Worm (Caenorhabditis elegans): ENCODE measurements around the gene C01G10.17.

DNA sequence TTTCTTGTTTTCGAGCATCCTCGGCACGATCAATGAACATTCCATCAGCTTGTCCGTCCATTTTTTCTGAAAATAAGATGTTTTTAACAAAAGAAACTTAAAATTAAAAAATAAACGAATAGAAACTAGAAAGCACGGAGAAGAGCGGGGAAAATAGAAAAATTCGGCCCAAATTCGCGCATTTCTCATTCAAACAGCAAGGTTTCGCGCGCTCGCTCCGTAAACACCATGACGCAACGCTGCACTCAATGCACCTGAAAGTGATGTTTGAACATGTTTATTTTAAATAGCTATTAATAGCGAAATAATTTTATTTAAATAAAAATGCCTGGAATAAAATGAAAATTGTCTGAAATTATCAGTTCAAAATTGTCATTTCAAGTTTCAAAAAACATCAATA lies 31.0 kb upstream of the C01G10.17 start, which contains the start of the genes mcm-3 and C25D7.15:
- no peak for TF ChIP-seq nhr-76 (tag; optimal IDR thresholded peaks at IDR 0.05)
- TF ChIP-seq elt-1 (tag; optimal IDR thresholded peaks at IDR 0.05; ENCODE audit: borderline replicate concordance, insufficient read depth): no peak
- no peak for TF ChIP-seq sptf-1 (tag; optimal IDR thresholded peaks at IDR 0.05)
- no peak for TF ChIP-seq mls-2 (tag; optimal IDR thresholded peaks at IDR 0.05)
- peak; percentile 11 for TF ChIP-seq ces-1 (GFP tag; optimal IDR thresholded peaks at IDR 0.05)
- no peak for TF ChIP-seq hlh-1 (tag; optimal IDR thresholded peaks at IDR 0.05)
- no peak for TF ChIP-seq lin-13 (tag; optimal IDR thresholded peaks at IDR 0.05)
- TF ChIP-seq unc-62 (GFP tag; optimal IDR thresholded peaks at IDR 0.05): no peak
- no peak for TF ChIP-seq snpc-4 (tag; optimal IDR thresholded peaks at IDR 0.05)
- TF ChIP-seq mab-5 (tag; optimal IDR thresholded peaks at IDR 0.05): no peak
- TF ChIP-seq tbx-8 (GFP tag; optimal IDR thresholded peaks at IDR 0.05): no peak
- no peak for TF ChIP-seq nhr-237 (tag; optimal IDR thresholded peaks at IDR 0.05)

Data from whole organism, mixed stage, embryonic.